Fruit fly (Drosophila melanogaster) whole organism, embryonic: ENCODE results near the gene CG13056.

Experiments used
- Awh ChIP-seq: fragments of 200-800 bp; sonication (Bioruptor generic); IDR thresholded peaks from 2 replicates; pipeline ENCODE4, ENCODE4 v1.3.6; 2022; ENCODE audit warnings: missing biosample characterization, missing genetic modification characterization
- CG4282 ChIP-seq: fragments of 200-800 bp; sonication (Bioruptor generic); optimal IDR thresholded peaks from 2 replicates; lab custom pipeline; 2016; ENCODE audit warnings: missing biosample characterization, missing genetic modification characterization
- CG8478 ChIP-seq: fragments of >200 bp; optimal IDR thresholded peaks from 2 replicates; lab custom pipeline; 2018

dm6 chr3L:16286258-16286657, 46.9 kb upstream of the CG13056 start:
- TF ChIP-seq CG4282 (GFP tag; lab: Kevin White, UChicago) (no peak), CG8478 (lab: Kevin White, UChicago) (no peak), Awh (no peak)
